Worm (Caenorhabditis elegans) whole organism, early embryonic: ENCODE data around the gene vap-1.

Experiments
- aly-1 ChIP-seq: sonication (generic microtip); optimal IDR thresholded peaks from 2 replicates; lab custom pipeline; 2016; ENCODE audit warnings: missing genetic modification characterization, missing compliant biosample characterization
- ceh-13 ChIP-seq: fragments of 200-800 bp; sonication (Bioruptor generic); optimal IDR thresholded peaks from 2 replicates; lab custom pipeline; 2018; ENCODE audit warnings: mild to moderate bottlenecking, missing genetic modification characterization, missing compliant biosample characterization
- flt-1 ChIP-seq: fragments of 200-800 bp; sonication (Bioruptor generic); IDR thresholded peaks from 2 replicates; pipeline ENCODE4 v1.3.6; 2022; ENCODE audit warnings: missing genetic modification characterization, missing compliant biosample characterization
- hmbx-1 ChIP-seq: sonication (generic microtip); optimal IDR thresholded peaks from 2 replicates; lab custom pipeline; 2016; ENCODE audit warnings: mild to moderate bottlenecking, missing genetic modification characterization, missing compliant biosample characterization
- hmg-4 ChIP-seq: fragments of 200-800 bp; sonication (Bioruptor generic); optimal IDR thresholded peaks from 2 replicates; lab custom pipeline; 2018; ENCODE audit warnings: mild to moderate bottlenecking, missing genetic modification characterization, missing compliant biosample characterization
- pes-1 ChIP-seq: fragments of 200-800 bp; sonication (Bioruptor generic); IDR thresholded peaks from 2 replicates; pipeline ENCODE4 v1.3.6; 2022; ENCODE audit warnings: missing genetic modification reagents, missing genetic modification characterization, missing compliant biosample characterization
- scrt-1 ChIP-seq: fragments of 200-800 bp; sonication (Bioruptor generic); IDR thresholded peaks from 2 replicates; pipeline ENCODE4 v1.3.6; 2022; ENCODE audit warnings: missing genetic modification characterization, missing compliant biosample characterization
- sea-1 ChIP-seq: fragments of 200-800 bp; sonication (Bioruptor generic); conservative IDR thresholded peaks from 2 replicates; pipeline ENCODE4 v1.3.6; 2022; ENCODE audit warnings: missing genetic modification characterization, missing compliant biosample characterization
- tra-4 ChIP-seq: sonication (generic microtip); optimal IDR thresholded peaks from 2 replicates; lab custom pipeline; 2017; ENCODE audit warnings: missing genetic modification characterization, missing compliant biosample characterization

- TF ChIP-seq pes-1 (GFP tag; lab: Robert Waterston, UW) (no peak), ceh-13 (GFP tag; lab: Kevin White, UChicago) (no peak), flt-1 (GFP tag; lab: Robert Waterston, UW) (no peak), tra-4 (tag; lab: Kevin White, UChicago) (no peak), hmbx-1 (no peak), hmg-4 (GFP tag; lab: Kevin White, UChicago) (no peak), aly-1 (tag; lab: Kevin White, UChicago) (no peak), scrt-1 (GFP tag; lab: Robert Waterston, UW) (no peak), sea-1 (GFP tag; lab: Robert Waterston, UW) (no peak)
Measured at ce11 chrX:17408855-17409254, 12.5 kb upstream of the vap-1 start.
